Fruit fly (Drosophila melanogaster): Measurements from ENCODE around the gene AP-2sigma.

Gene AP-2sigma

DNA sequence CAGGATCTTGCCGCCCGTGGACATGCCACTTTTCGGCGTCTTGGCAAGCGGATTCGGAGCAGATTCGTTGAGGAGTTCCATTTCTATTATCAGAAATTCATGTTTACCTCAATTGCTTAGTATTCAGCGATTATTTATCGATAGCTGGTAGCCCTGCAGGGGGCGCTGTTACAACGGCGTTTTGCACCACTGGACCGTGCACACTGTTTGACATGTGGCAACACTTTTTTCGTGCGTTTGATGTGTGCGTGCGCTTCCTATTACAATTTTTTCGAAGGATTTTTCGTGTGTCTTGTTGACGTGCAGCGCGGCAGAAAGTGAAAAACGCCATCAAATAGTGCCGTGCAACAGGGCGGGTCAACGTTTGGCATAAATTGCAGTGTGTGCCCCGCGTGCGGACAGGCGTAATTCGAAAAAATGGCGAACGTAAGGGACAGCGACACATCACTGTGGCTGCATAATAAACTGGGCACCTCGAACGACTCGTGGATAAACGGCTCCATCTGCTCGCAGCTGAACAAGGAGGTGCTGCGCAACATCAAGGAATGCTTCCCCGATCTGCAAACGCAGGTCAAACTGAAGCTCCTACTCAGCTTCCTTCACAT, 46.3 kb downstream of the AP-2sigma start, which contains the start of the genes CG3337 and Nelf-A (continued):
- TF ChIP-seq vri (GFP tag; optimal IDR thresholded peaks at IDR 0.05), result no peak
- TF ChIP-seq pdm3 (GFP tag; optimal IDR thresholded peaks at IDR 0.05), result no peak
- TF ChIP-seq esn (GFP tag; optimal IDR thresholded peaks at IDR 0.05), result peak; percentile 58
- TF ChIP-seq CG6276 (GFP tag; optimal IDR thresholded peaks at IDR 0.05), result no peak
- TF ChIP-seq achi (GFP tag; optimal IDR thresholded peaks at IDR 0.05), result no peak
- no peak for TF ChIP-seq Hr4 (GFP tag; optimal IDR thresholded peaks at IDR 0.05)
- no peak for TF ChIP-seq Hr38 (GFP tag; optimal IDR thresholded peaks at IDR 0.05)
- TF ChIP-seq Eip93F (GFP tag; optimal IDR thresholded peaks at IDR 0.05), result no peak
- no peak for TF ChIP-seq Ets21C (GFP tag; optimal IDR thresholded peaks at IDR 0.05)
- TF ChIP-seq ss (GFP tag; optimal IDR thresholded peaks at IDR 0.05), result no peak
- no peak for TF ChIP-seq CG15336 (GFP tag; IDR thresholded peaks at IDR 0.05)
- peak; percentile 57 for TF ChIP-seq CG31627 (GFP tag; optimal IDR thresholded peaks at IDR 0.05)
- TF ChIP-seq CG6792 (GFP tag; optimal IDR thresholded peaks at IDR 0.05), result peak; percentile 37
